Fruit fly (Drosophila melanogaster) whole organism, prepupa: ENCODE data around the gene Lsd-1.

Experiments
- Blimp-1 ChIP-seq: fragments of 200-800 bp; sonication (Bioruptor generic); optimal IDR thresholded peaks from 3 replicates; lab custom pipeline; 2017; ENCODE audit warnings: missing biosample characterization, missing genetic modification characterization, mild to moderate bottlenecking, moderate library complexity, missing genetic modification reagents
- CG10631 ChIP-seq: fragments of 200-800 bp; sonication (Bioruptor generic); optimal IDR thresholded peaks from 2 replicates; lab custom pipeline; 2016; ENCODE audit warnings: missing biosample characterization, missing genetic modification characterization
- CG10669 ChIP-seq: fragments of 200-800 bp; sonication (Bioruptor generic); optimal IDR thresholded peaks from 3 replicates; lab custom pipeline; 2018; ENCODE audit warnings: missing biosample characterization, mild to moderate bottlenecking, missing genetic modification characterization, moderate library complexity
- CG11294 ChIP-seq: fragments of 200-800 bp; sonication (Bioruptor generic); IDR thresholded peaks from 2 replicates; pipeline ENCODE4 v1.3.6; 2022; ENCODE audit warnings: missing biosample characterization, missing genetic modification characterization
- CG11762 ChIP-seq: fragments of 200-800 bp; sonication (Bioruptor generic); optimal IDR thresholded peaks from 3 replicates; lab custom pipeline; 2016; ENCODE audit warnings: missing biosample characterization, missing genetic modification characterization; ENCODE audit not compliant: insufficient read depth
- CG11902 ChIP-seq: fragments of 200-800 bp; sonication (Bioruptor generic); optimal IDR thresholded peaks from 3 replicates; lab custom pipeline; 2016; ENCODE audit warnings: missing biosample characterization, missing genetic modification characterization
- CG15336 ChIP-seq: fragments of 200-800 bp; sonication (Bioruptor generic); IDR thresholded peaks from 2 replicates; pipeline ENCODE4 v1.3.6; 2022; ENCODE audit warnings: missing biosample characterization, missing genetic modification characterization
- CG3032 ChIP-seq: fragments of 200-800 bp; optimal IDR thresholded peaks from 2 replicates; lab custom pipeline; 2019; ENCODE audit warnings: missing biosample characterization, mild to moderate bottlenecking, missing genetic modification characterization, moderate library complexity
- CG31627 ChIP-seq: fragments of 200-800 bp; sonication (Bioruptor generic); optimal IDR thresholded peaks from 3 replicates; lab custom pipeline; 2016; ENCODE audit warnings: missing biosample characterization, missing genetic modification characterization
- CG32006 ChIP-seq: fragments of 200-800 bp; sonication (Bioruptor generic); optimal IDR thresholded peaks from 3 replicates; lab custom pipeline; 2017; ENCODE audit warnings: missing biosample characterization, mild to moderate bottlenecking, missing genetic modification characterization
- CG34406 ChIP-seq: fragments of 200-800 bp; sonication (Bioruptor generic); optimal IDR thresholded peaks from 3 replicates; lab custom pipeline; 2016; ENCODE audit warnings: missing biosample characterization, missing genetic modification characterization
- CG4318 ChIP-seq: fragments of 200-800 bp; sonication (Bioruptor generic); optimal IDR thresholded peaks from 3 replicates; lab custom pipeline; 2017; ENCODE audit warnings: missing biosample characterization, mild to moderate bottlenecking, missing genetic modification characterization
- CG6163 ChIP-seq: fragments of 200-800 bp; sonication (Bioruptor generic); IDR thresholded peaks from 3 replicates; pipeline ENCODE4 v1.3.6; 2022; ENCODE audit warnings: missing biosample characterization, missing genetic modification characterization
- CG6792 ChIP-seq: fragments of 200-800 bp; sonication (Bioruptor generic); optimal IDR thresholded peaks from 3 replicates; lab custom pipeline; 2016; ENCODE audit warnings: missing biosample characterization, missing genetic modification characterization
- CG6854 ChIP-seq: fragments of 200-800 bp; sonication (Bioruptor generic); optimal IDR thresholded peaks from 2 replicates; lab custom pipeline; 2017; ENCODE audit warnings: missing biosample characterization, mild to moderate bottlenecking, missing genetic modification characterization
- CG8319 ChIP-seq: fragments of 200-800 bp; sonication (Bioruptor generic); optimal IDR thresholded peaks from 3 replicates; lab custom pipeline; 2016; ENCODE audit warnings: missing biosample characterization, missing genetic modification characterization
- CG8632 ChIP-seq: fragments of 200-800 bp; sonication (Bioruptor generic); optimal IDR thresholded peaks from 3 replicates; lab custom pipeline; 2016; ENCODE audit warnings: missing biosample characterization, missing genetic modification characterization
- CG9139 ChIP-seq: fragments of 200-800 bp; sonication (Bioruptor generic); optimal IDR thresholded peaks from 3 replicates; lab custom pipeline; 2017; ENCODE audit warnings: missing biosample characterization, mild to moderate bottlenecking, missing genetic modification characterization
- Eip78C ChIP-seq: fragments of 200-800 bp; sonication (Bioruptor generic); peaks from one replicate; lab custom pipeline; 2016; ENCODE audit warnings: missing biosample characterization, missing genetic modification characterization
- Eip93F ChIP-seq: fragments of 200-800 bp; sonication (Bioruptor generic); optimal IDR thresholded peaks from 2 replicates; lab custom pipeline; 2016; ENCODE audit warnings: missing biosample characterization, mild to moderate bottlenecking, missing genetic modification characterization
- Gug ChIP-seq: fragments of 200-800 bp; sonication (Bioruptor generic); IDR thresholded peaks from 2 replicates; pipeline ENCODE4 v1.3.6; 2022; ENCODE audit warnings: missing biosample characterization, missing genetic modification characterization
- Hr38 ChIP-seq: sonication (Bioruptor generic); optimal IDR thresholded peaks from 2 replicates; lab custom pipeline; 2016; ENCODE audit warnings: missing biosample characterization, missing genetic modification characterization
- Hr39 ChIP-seq: fragments of 200-800 bp; sonication (Bioruptor generic); optimal IDR thresholded peaks from 2 replicates; lab custom pipeline; 2016; ENCODE audit warnings: missing biosample characterization, missing genetic modification characterization
- Smox ChIP-seq: fragments of 200-800 bp; sonication (Bioruptor generic); optimal IDR thresholded peaks from 3 replicates; lab custom pipeline; 2016; ENCODE audit warnings: missing biosample characterization, missing genetic modification characterization
- Sox102F ChIP-seq: fragments of 200-800 bp; sonication (Bioruptor generic); optimal IDR thresholded peaks from 2 replicates; lab custom pipeline; 2016; ENCODE audit warnings: missing biosample characterization, mild to moderate bottlenecking, missing genetic modification characterization
- Sox15 ChIP-seq: fragments of 200-800 bp; sonication (Bioruptor generic); optimal IDR thresholded peaks from 3 replicates; lab custom pipeline; 2016; ENCODE audit warnings: missing biosample characterization, missing genetic modification characterization
- achi ChIP-seq: fragments of 200-800 bp; sonication (Bioruptor generic); optimal IDR thresholded peaks from 3 replicates; lab custom pipeline; 2016; ENCODE audit warnings: missing biosample characterization, missing genetic modification characterization
- acj6 ChIP-seq: fragments of 200-800 bp; sonication (Bioruptor generic); optimal IDR thresholded peaks from 3 replicates; lab custom pipeline; 2016; ENCODE audit warnings: missing biosample characterization, missing genetic modification characterization
- cyc ChIP-seq: fragments of 200-800 bp; sonication (Bioruptor generic); optimal IDR thresholded peaks from 3 replicates; lab custom pipeline; 2016; ENCODE audit warnings: missing biosample characterization, missing genetic modification characterization
- dsx ChIP-seq: fragments of 200-800 bp; optimal IDR thresholded peaks from 3 replicates; lab custom pipeline; 2019; ENCODE audit warnings: missing biosample characterization, mild to moderate bottlenecking, missing genetic modification characterization, moderate library complexity; ENCODE audit not compliant: poor library complexity, severe bottlenecking
- esn ChIP-seq: fragments of 200-800 bp; sonication (Bioruptor generic); optimal IDR thresholded peaks from 2 replicates; lab custom pipeline; 2016; ENCODE audit warnings: missing biosample characterization, mild to moderate bottlenecking, missing genetic modification characterization, moderate library complexity
- fd59A ChIP-seq: fragments of 200-800 bp; sonication (Bioruptor generic); optimal IDR thresholded peaks from 2 replicates; lab custom pipeline; 2017; ENCODE audit warnings: missing biosample characterization, mild to moderate bottlenecking, missing genetic modification characterization, missing genetic modification reagents
- fd85E ChIP-seq: fragments of 200-800 bp; sonication (Bioruptor generic); optimal IDR thresholded peaks from 3 replicates; lab custom pipeline; 2016; ENCODE audit warnings: missing biosample characterization, missing genetic modification characterization
- fkh ChIP-seq: fragments of 200-800 bp; sonication (Bioruptor generic); optimal IDR thresholded peaks from 3 replicates; lab custom pipeline; 2017; ENCODE audit warnings: missing biosample characterization, mild to moderate bottlenecking, missing genetic modification characterization, moderate library complexity
- lz ChIP-seq: fragments of 200-800 bp; sonication (Bioruptor generic); optimal IDR thresholded peaks from 3 replicates; lab custom pipeline; 2016; ENCODE audit warnings: missing biosample characterization, missing genetic modification characterization
- net ChIP-seq: fragments of 200-800 bp; sonication (Bioruptor generic); optimal IDR thresholded peaks from 3 replicates; lab custom pipeline; 2016; ENCODE audit warnings: missing biosample characterization, missing genetic modification characterization
- pdm3 ChIP-seq: fragments of 200-800 bp; sonication (Bioruptor generic); optimal IDR thresholded peaks from 3 replicates; lab custom pipeline; 2016; ENCODE audit warnings: missing biosample characterization, missing genetic modification characterization
- salr ChIP-seq, 2 experiments: fragments of 200-800 bp; sonication (Bioruptor generic); optimal IDR thresholded peaks; 3 replicates each; lab custom pipeline; 2016 to 2018; ENCODE audit warnings: missing biosample characterization in 2 of 2, missing genetic modification characterization in 2 of 2, mild to moderate bottlenecking in 1 of 2
- spab ChIP-seq: fragments of 200-800 bp; sonication (Bioruptor generic); optimal IDR thresholded peaks from 2 replicates; lab custom pipeline; 2017; ENCODE audit warnings: missing biosample characterization, mild to moderate bottlenecking, missing genetic modification characterization, missing genetic modification reagents
- ss ChIP-seq, 2 experiments: fragments of 200-800 bp; sonication (Bioruptor generic); optimal IDR thresholded peaks; 2 replicates in 1 of 2; 3 replicates in 1 of 2; lab custom pipeline; 2017 to 2018; ENCODE audit warnings: mild to moderate bottlenecking in 2 of 2, missing biosample characterization in 2 of 2, missing genetic modification characterization in 2 of 2, moderate library complexity in 1 of 2
- svp ChIP-seq: fragments of 200-800 bp; sonication (Bioruptor generic); peaks from one replicate; lab custom pipeline; 2016; ENCODE audit warnings: missing biosample characterization, missing genetic modification characterization
- vri ChIP-seq: fragments of 200-800 bp; sonication (Bioruptor generic); optimal IDR thresholded peaks from 3 replicates; lab custom pipeline; 2016; ENCODE audit warnings: missing biosample characterization, mild to moderate bottlenecking, missing genetic modification characterization

Lsd-1 gene

DNA sequence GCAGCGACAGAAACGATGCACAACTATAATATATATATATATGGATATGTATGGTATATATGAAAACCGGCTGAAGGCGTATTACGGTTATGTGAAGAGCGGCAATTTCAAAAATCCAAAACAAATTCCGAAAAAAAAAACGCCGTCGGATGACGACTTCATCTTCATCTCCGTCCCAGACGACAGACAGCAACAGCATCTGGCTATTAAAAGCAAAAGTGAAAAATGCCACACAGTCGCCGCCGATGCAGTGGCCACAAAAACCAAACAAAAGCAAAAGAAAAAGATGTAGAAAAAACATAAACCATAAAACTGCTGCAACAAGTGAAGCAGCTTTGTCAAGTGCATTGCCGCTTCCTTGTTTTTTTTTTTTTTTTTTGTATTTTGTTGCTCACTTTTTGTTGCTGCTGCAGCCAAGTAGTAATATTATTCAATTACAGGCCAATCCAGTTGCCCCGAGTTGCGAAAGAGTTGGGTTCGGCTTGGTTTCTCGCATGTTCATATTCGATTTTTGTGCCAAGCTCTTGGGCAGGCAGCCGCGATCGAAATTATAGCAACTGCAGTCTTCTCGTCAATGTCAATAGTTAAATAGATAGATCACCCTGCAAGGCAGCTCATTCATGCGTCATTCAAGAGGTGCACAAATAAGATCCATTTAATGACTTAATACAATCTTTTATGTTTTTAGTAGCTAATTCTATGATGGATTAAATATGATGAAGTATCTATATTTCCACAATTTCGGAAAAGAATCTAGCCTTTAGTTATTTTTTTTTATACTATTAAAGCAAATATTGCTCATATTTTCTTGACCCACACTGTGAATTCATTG lies 28.9 kb upstream of the Lsd-1 start (continued):
- no peak for TF ChIP-seq CG11762 (GFP tag; lab: Kevin White, UChicago)
- no peak for TF ChIP-seq acj6
- TF ChIP-seq Blimp-1 (GFP tag; lab: Kevin White, UChicago), result no peak
- TF ChIP-seq CG34406, result peak; percentile 35
- no peak for TF ChIP-seq Eip93F (GFP tag; lab: Kevin White, UChicago)

DNA sequence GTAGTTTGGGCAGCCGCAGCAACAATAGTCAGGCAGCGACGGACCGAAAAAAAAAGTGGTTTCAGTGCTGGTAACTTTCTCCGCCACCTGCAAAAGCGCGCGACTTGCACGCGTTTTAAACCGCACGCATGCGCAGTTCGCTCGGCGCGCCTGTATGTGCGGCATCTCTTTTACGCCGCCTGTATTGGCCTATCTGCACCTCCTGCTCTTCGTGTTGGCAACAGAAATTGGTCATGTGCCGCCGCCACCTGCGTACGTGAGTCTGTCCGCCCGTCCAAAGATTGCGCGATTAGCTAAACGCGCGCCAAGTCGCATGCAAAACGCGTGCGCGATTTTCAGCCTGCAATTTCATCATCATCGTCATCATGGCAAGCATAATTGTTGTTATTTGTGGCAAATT lies 28.0 kb upstream of the Lsd-1 start:
- peak; percentile 36 for TF ChIP-seq Eip78C (GFP tag; lab: Kevin White, UChicago)
- no peak for TF ChIP-seq fd59A (GFP tag; lab: Kevin White, UChicago)
- TF ChIP-seq ss (GFP tag; optimal IDR thresholded peaks at IDR 0.05; lab: Kevin White, UChicago), result peak in 1 of 2 experiments; percentile 11
- TF ChIP-seq CG6163 (GFP tag; lab: Robert Waterston, UW), result 0 out of 3 replicates have a peak, but pooled peaks have one; percentile 10
- TF ChIP-seq CG9139, result no peak

dm6 chr3R:23736365-23736764 lies 27.3 kb upstream of the Lsd-1 start:
- TF ChIP-seq fkh (GFP tag; lab: Kevin White, UChicago) (peak; percentile 56), CG11294 (no peak)

dm6 chr3R:23737676-23738574 lies 25.7 kb upstream of the Lsd-1 start:
- TF ChIP-seq Hr38 (GFP tag; lab: Kevin White, UChicago) (no peak), CG11294 (no peak), Hr39 (GFP tag; lab: Kevin White, UChicago) (no peak), CG8319 (GFP tag; lab: Kevin White, UChicago) (no peak), net (GFP tag; lab: Kevin White, UChicago) (no peak), Gug (GFP tag; lab: Robert Waterston, UW) (no peak), CG3032 (tag; lab: Kevin White, UChicago) (peak; percentile 4), CG10631 (peak; percentile 26), cyc (GFP tag; lab: Kevin White, UChicago) (no peak), CG6854 (GFP tag; lab: Kevin White, UChicago) (no peak), CG11902 (GFP tag; lab: Kevin White, UChicago) (no peak), Sox15 (GFP tag; lab: Kevin White, UChicago) (no peak), CG32006 (GFP tag; lab: Kevin White, UChicago) (peak; percentile 81), svp (GFP tag; lab: Kevin White, UChicago) (no peak), vri (no peak), lz (GFP tag; lab: Kevin White, UChicago) (no peak), esn (GFP tag; lab: Kevin White, UChicago) (no peak), Blimp-1 (GFP tag; lab: Kevin White, UChicago) (no peak), achi (peak; percentile 55), CG15336 (GFP tag; lab: Robert Waterston, UW) (peak; percentile 48), CG9139 (peak; percentile 1), pdm3 (GFP tag; lab: Kevin White, UChicago) (peak; percentile 16), Sox102F (GFP tag; lab: Kevin White, UChicago) (no peak), CG6163 (GFP tag; lab: Robert Waterston, UW) (no peak), spab (peak; percentile 46), CG31627 (GFP tag; lab: Kevin White, UChicago) (no peak), CG4318 (GFP tag; lab: Kevin White, UChicago) (peak; percentile 52), CG8632 (GFP tag; lab: Kevin White, UChicago) (peak; percentile 41), Eip93F (GFP tag; lab: Kevin White, UChicago) (no peak), dsx (GFP tag; lab: Kevin White, UChicago) (no peak), fd85E (GFP tag; lab: Kevin White, UChicago) (no peak), CG10669 (GFP tag; lab: Kevin White, UChicago) (peak; percentile 46), CG34406 (peak; percentile 50), salr (GFP tag; optimal IDR thresholded peaks at IDR 0.05; lab: Kevin White, UChicago) (no peak), Smox (GFP tag; lab: Kevin White, UChicago) (no peak), CG6792 (no peak)
